Worm (Caenorhabditis elegans) whole organism, L4 larva: ENCODE data around the gene srv-9.
A peak's percentile ranks its signal among the peaks of the same experiment; 100 is the strongest.

Experiments
- nhr-25 ChIP-seq: sonication (generic microtip); optimal IDR thresholded peaks from 2 replicates; lab custom pipeline; 2017; ENCODE audit warnings: missing genetic modification characterization, mild to moderate bottlenecking, missing compliant biosample characterization, antibody characterized with exemption, moderate library complexity, borderline replicate concordance; ENCODE audit not compliant: insufficient read depth
- snpc-4 ChIP-seq: fragments of 150-350 bp; optimal IDR thresholded peaks from 2 replicates; lab custom pipeline; 2014; ENCODE audit warnings: missing biosample characterization, missing genetic modification characterization
- ztf-7 ChIP-seq: fragments of 150-350 bp; optimal IDR thresholded peaks from 2 replicates; lab custom pipeline; 2014; ENCODE audit warnings: missing biosample characterization, missing genetic modification characterization

DNA sequence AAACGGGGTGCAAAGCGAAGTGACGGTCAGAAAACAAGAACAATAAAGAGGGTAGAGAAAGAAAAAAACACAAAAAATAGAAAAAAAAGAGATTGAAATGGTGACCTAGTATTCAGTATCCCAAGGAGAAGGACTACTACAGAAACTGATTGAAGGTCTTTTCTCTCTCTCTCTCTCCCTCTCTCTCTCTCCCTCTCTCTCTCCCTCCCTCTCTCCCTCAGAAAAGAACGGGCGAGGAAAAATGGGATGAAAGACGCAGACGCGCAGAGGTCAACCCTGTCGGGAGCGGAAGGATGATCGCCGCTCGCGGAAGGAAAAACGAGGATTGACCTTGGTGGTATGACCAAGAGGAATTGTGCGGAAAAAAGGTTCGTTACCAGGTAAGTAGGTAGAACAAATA lies 48.4 kb downstream of the srv-9 start:
- TF ChIP-seq snpc-4 (tag; lab: Kevin White, UChicago) (no peak), ztf-7 (tag; lab: Kevin White, UChicago) (no peak), nhr-25 (tag; lab: Kevin White, UChicago) (peak; percentile 83)
